Fruit fly (Drosophila melanogaster): ENCODE data around the gene eRF1.

Gene eRF1

dm6 chr3L:20347762-20348580 is at the start of gene eRF1, which contains the start of gene Rbbp5 (continued):
- peak; percentile 82 for TF ChIP-seq tin (GFP tag; optimal IDR thresholded peaks at IDR 0.05)
- TF ChIP-seq Fer3 (tag; optimal IDR thresholded peaks at IDR 0.05) = peak; percentile 72
- peak; percentile 95 for TF ChIP-seq CG17385 (GFP tag; optimal IDR thresholded peaks at IDR 0.05)
- TF ChIP-seq nmo (GFP tag; optimal IDR thresholded peaks at IDR 0.05) = peak; percentile 85
- peak; percentile 59 for TF ChIP-seq CG15601 (tag; optimal IDR thresholded peaks at IDR 0.05)
- peak; percentile 38 for TF ChIP-seq Spps (tag; optimal IDR thresholded peaks at IDR 0.05)
- TF ChIP-seq unc-4 (GFP tag; IDR thresholded peaks at IDR 0.05; ENCODE audit: partially characterized antibody) = peak; percentile 83
- peak; percentile 29 for TF ChIP-seq CG3838 (GFP tag; optimal IDR thresholded peaks at IDR 0.05)
- no peak; the same call in 1 of the 2 replicates for TF ChIP-seq CG31224 (GFP tag; IDR thresholded peaks at IDR 0.05)
- peak; percentile 75 for TF ChIP-seq CG17328 (GFP tag; IDR thresholded peaks at IDR 0.05)
- TF ChIP-seq sim (GFP tag; IDR thresholded peaks at IDR 0.05) = no peak
- peak; percentile 66 for TF ChIP-seq wdn (GFP tag; IDR thresholded peaks at IDR 0.05)
- peak; percentile 81 for TF ChIP-seq mam (GFP tag; optimal IDR thresholded peaks at IDR 0.05)
- peak; percentile 49 for TF ChIP-seq Bdp1 (GFP tag; optimal IDR thresholded peaks at IDR 0.05)
- TF ChIP-seq ranshi (GFP tag; IDR thresholded peaks at IDR 0.05) = 0 out of 2 replicates have a peak, but pooled peaks have one; percentile 78
- TF ChIP-seq D19A (tag; optimal IDR thresholded peaks at IDR 0.05) = no peak
- TF ChIP-seq CG10321 (GFP tag; IDR thresholded peaks at IDR 0.05) = 0 out of 2 replicates have a peak, but pooled peaks have one; percentile 31
- no peak for TF ChIP-seq Vsx1 (GFP tag; optimal IDR thresholded peaks at IDR 0.05)
- no peak for TF ChIP-seq en (GFP tag; optimal IDR thresholded peaks at IDR 0.05)
- TF ChIP-seq CG18262 (tag; optimal IDR thresholded peaks at IDR 0.05) = peak; percentile 78
- peak; percentile 94 for TF ChIP-seq Sry-δ (GFP tag; optimal IDR thresholded peaks at IDR 0.05)
- no peak for TF ChIP-seq CG14965 (GFP tag; optimal IDR thresholded peaks at IDR 0.05; ENCODE audit: borderline replicate concordance)
- no peak for TF ChIP-seq Sry-β (GFP tag; optimal IDR thresholded peaks at IDR 0.05)
- TF ChIP-seq Dll (GFP tag; IDR thresholded peaks at IDR 0.05; ENCODE audit: partially characterized antibody) = peak; percentile 93
- peak; percentile 89 for TF ChIP-seq vnd (GFP tag; IDR thresholded peaks at IDR 0.05; ENCODE audit: partially characterized antibody)
- no peak for TF ChIP-seq br (optimal IDR thresholded peaks at IDR 0.05)
- TF ChIP-seq luna (GFP tag; optimal IDR thresholded peaks at IDR 0.05) = peak; percentile 5
- TF ChIP-seq fd3F (GFP tag; optimal IDR thresholded peaks at IDR 0.05) = peak; percentile 57
- peak; percentile 55 for TF ChIP-seq CG33557 (GFP tag; optimal IDR thresholded peaks at IDR 0.05)
- TF ChIP-seq lola (GFP tag; optimal IDR thresholded peaks at IDR 0.05) = peak in 1 of 3 experiments; percentile 77
- no peak for TF ChIP-seq salm (tag; optimal IDR thresholded peaks at IDR 0.05)
- TF ChIP-seq ato (GFP tag; IDR thresholded peaks at IDR 0.05; ENCODE audit: partially characterized antibody) = peak; percentile 81
- TF ChIP-seq Hr78 (GFP tag; optimal IDR thresholded peaks at IDR 0.05) = no peak
- peak; percentile 77 for TF ChIP-seq dm (GFP tag; optimal IDR thresholded peaks at IDR 0.05)
- peak; percentile 80 for TF ChIP-seq zen2 (GFP tag; IDR thresholded peaks at IDR 0.05; ENCODE audit: partially characterized antibody)
- TF ChIP-seq slp2 (GFP tag; optimal IDR thresholded peaks at IDR 0.05) = peak; percentile 27
- TF ChIP-seq crc (GFP tag; optimal IDR thresholded peaks at IDR 0.05) = peak; percentile 33
- no peak for TF ChIP-seq Hey (tag; optimal IDR thresholded peaks at IDR 0.05)
- TF ChIP-seq CG1024 (GFP tag; IDR thresholded peaks at IDR 0.05) = peak; percentile 42; the same call in 1 of the 2 replicates
- TF ChIP-seq Sox102F (GFP tag; optimal IDR thresholded peaks at IDR 0.05) = no peak
- no peak for TF ChIP-seq prd (optimal IDR thresholded peaks at IDR 0.05)
- TF ChIP-seq prd (GFP tag; IDR thresholded peaks at IDR 0.05) = peak; percentile 88
- TF ChIP-seq CG2199 (GFP tag; IDR thresholded peaks at IDR 0.05) = no peak
- peak; percentile 94 for TF ChIP-seq CG6791 (GFP tag; IDR thresholded peaks at IDR 0.05; ENCODE audit: partially characterized antibody)
- no peak for TF ChIP-seq CG8478 (optimal IDR thresholded peaks at IDR 0.05)
- peak in 1 of 2 experiments; percentile 75 for TF ChIP-seq bsh (GFP tag; optimal IDR thresholded peaks at IDR 0.05)
- TF ChIP-seq Rfx (GFP tag; IDR thresholded peaks at IDR 0.05) = no peak; the same call in 1 of the 2 replicates
- peak; percentile 24; the same call in 1 of the 2 replicates for TF ChIP-seq E2f2 (GFP tag; IDR thresholded peaks at IDR 0.05)

Measured in whole organism, embryonic.